Fruit fly (Drosophila melanogaster): ENCODE measurements around the gene CG4393.
A peak's percentile ranks its signal among the peaks of the same experiment; 100 is the strongest.

Gene CG4393

dm6 chr3R:23335577-23335976 lies 49.0 kb downstream of the CG4393 start (continued):
- TF ChIP-seq spab (GFP tag; optimal IDR thresholded peaks at IDR 0.05) (peak; percentile 53), Sox14 (GFP tag; optimal IDR thresholded peaks at IDR 0.05) (peak; percentile 24), Ets96B (tag; optimal IDR thresholded peaks at IDR 0.05) (peak; percentile 67), Sox15 (GFP tag; optimal IDR thresholded peaks at IDR 0.05) (peak; percentile 29), CG8119 (GFP tag; IDR thresholded peaks at IDR 0.05) (peak; percentile 66; the same call in 2 of the 3 replicates), Sox102F (GFP tag; optimal IDR thresholded peaks at IDR 0.05) (peak; percentile 31), OdsH (GFP tag; optimal IDR thresholded peaks at IDR 0.05) (peak; percentile 67), CG4318 (GFP tag; optimal IDR thresholded peaks at IDR 0.05) (peak; percentile 50), ss (GFP tag; optimal IDR thresholded peaks at IDR 0.05) (peak; percentile 30 to 65), Eip93F (GFP tag; optimal IDR thresholded peaks at IDR 0.05) (no peak), Lpt (GFP tag; optimal IDR thresholded peaks at IDR 0.05) (no peak), CG11294 (GFP tag; IDR thresholded peaks at IDR 0.05) (peak; percentile 34), CG8632 (GFP tag; optimal IDR thresholded peaks at IDR 0.05) (peak; percentile 62), Eip75B (GFP tag; optimal IDR thresholded peaks at IDR 0.05) (peak; percentile 44), salr (GFP tag; optimal IDR thresholded peaks at IDR 0.05) (peak; percentile 3 to 22), CG32006 (GFP tag; optimal IDR thresholded peaks at IDR 0.05) (peak; percentile 79), CG8319 (GFP tag; optimal IDR thresholded peaks at IDR 0.05) (peak; percentile 18), svp (GFP tag) (peak; percentile 48), CG7368 (GFP tag; optimal IDR thresholded peaks at IDR 0.05) (peak; percentile 41), Smox (GFP tag; optimal IDR thresholded peaks at IDR 0.05) (no peak), CG11762 (GFP tag; optimal IDR thresholded peaks at IDR 0.05; ENCODE audit: insufficient read depth) (peak; percentile 65), dac (GFP tag; optimal IDR thresholded peaks at IDR 0.05) (no peak), topi (GFP tag; optimal IDR thresholded peaks at IDR 0.05) (peak; percentile 13)

- peak; percentile 68 for TF ChIP-seq achi (GFP tag; optimal IDR thresholded peaks at IDR 0.05)
- TF ChIP-seq cyc (GFP tag; optimal IDR thresholded peaks at IDR 0.05), result peak; percentile 65
- TF ChIP-seq Sox15 (GFP tag; optimal IDR thresholded peaks at IDR 0.05), result peak; percentile 65
- peak; percentile 54 for TF ChIP-seq CG7368 (GFP tag; optimal IDR thresholded peaks at IDR 0.05)
- peak; percentile 58 for TF ChIP-seq dsx (GFP tag; optimal IDR thresholded peaks at IDR 0.05; ENCODE audit: poor library complexity, severe bottlenecking)
- TF ChIP-seq pdm3 (GFP tag; optimal IDR thresholded peaks at IDR 0.05), result peak; percentile 63
- peak; percentile 73 for TF ChIP-seq CG10669 (GFP tag; optimal IDR thresholded peaks at IDR 0.05)
- peak; percentile 63 for TF ChIP-seq CG8319 (GFP tag; optimal IDR thresholded peaks at IDR 0.05)
- peak; percentile 75 for TF ChIP-seq svp (GFP tag)
- peak; percentile 78 for TF ChIP-seq CG3919 (GFP tag; optimal IDR thresholded peaks at IDR 0.05)
- no peak for TF ChIP-seq CG9139 (GFP tag; optimal IDR thresholded peaks at IDR 0.05)
- TF ChIP-seq CG34406 (GFP tag; optimal IDR thresholded peaks at IDR 0.05), result peak; percentile 55
- peak; percentile 46 for TF ChIP-seq CG11902 (GFP tag; optimal IDR thresholded peaks at IDR 0.05)
- peak; percentile 7 to 48 for TF ChIP-seq salr (GFP tag; optimal IDR thresholded peaks at IDR 0.05)
- TF ChIP-seq Gug (GFP tag; IDR thresholded peaks at IDR 0.05), result peak; percentile 54
- TF ChIP-seq CG6808 (GFP tag; optimal IDR thresholded peaks at IDR 0.05), result peak; percentile 12
- no peak for TF ChIP-seq Eip93F (GFP tag; optimal IDR thresholded peaks at IDR 0.05)
- peak; percentile 70 for TF ChIP-seq Met (GFP tag; optimal IDR thresholded peaks at IDR 0.05)
- TF ChIP-seq Sox14 (GFP tag; optimal IDR thresholded peaks at IDR 0.05), result peak; percentile 63
- TF ChIP-seq Hr39 (GFP tag; optimal IDR thresholded peaks at IDR 0.05), result peak; percentile 63
- peak; percentile 76 for TF ChIP-seq CG3032 (tag; optimal IDR thresholded peaks at IDR 0.05)
- peak; percentile 72 for TF ChIP-seq topi (GFP tag; optimal IDR thresholded peaks at IDR 0.05)
- TF ChIP-seq CG31627 (GFP tag; optimal IDR thresholded peaks at IDR 0.05), result peak; percentile 67
- peak; percentile 58 for TF ChIP-seq eg (GFP tag; IDR thresholded peaks at IDR 0.05)
- TF ChIP-seq ss (GFP tag; optimal IDR thresholded peaks at IDR 0.05), result peak; percentile 12 to 47
- TF ChIP-seq fd59A (GFP tag; optimal IDR thresholded peaks at IDR 0.05), result peak; percentile 69
- TF ChIP-seq Sox102F (GFP tag; optimal IDR thresholded peaks at IDR 0.05), result peak; percentile 33
- TF ChIP-seq dac (GFP tag; optimal IDR thresholded peaks at IDR 0.05), result peak; percentile 18
- TF ChIP-seq CG6792 (GFP tag; optimal IDR thresholded peaks at IDR 0.05), result peak; percentile 69
- peak; percentile 25 for TF ChIP-seq CG6276 (GFP tag; optimal IDR thresholded peaks at IDR 0.05)
- no peak for TF ChIP-seq fd85E (GFP tag; optimal IDR thresholded peaks at IDR 0.05)
- 0 out of 2 replicates have a peak, but pooled peaks have one; percentile 34 for TF ChIP-seq CG11294 (GFP tag; IDR thresholded peaks at IDR 0.05)
- peak; percentile 55 for TF ChIP-seq CG32006 (GFP tag; optimal IDR thresholded peaks at IDR 0.05)
- peak; percentile 35 for TF ChIP-seq net (GFP tag; optimal IDR thresholded peaks at IDR 0.05)
- peak; percentile 79 for TF ChIP-seq Ets96B (tag; optimal IDR thresholded peaks at IDR 0.05)
- TF ChIP-seq OdsH (GFP tag; optimal IDR thresholded peaks at IDR 0.05), result peak; percentile 78
- peak; percentile 95 for TF ChIP-seq Eip78C (GFP tag)
- no peak for TF ChIP-seq Hr38 (GFP tag; optimal IDR thresholded peaks at IDR 0.05)
- TF ChIP-seq CG6163 (GFP tag; IDR thresholded peaks at IDR 0.05), result peak; percentile 75
- peak; percentile 22 for TF ChIP-seq Ets21C (GFP tag; optimal IDR thresholded peaks at IDR 0.05)
These were observed 49.7 kb downstream of the CG4393 start for dm6 chr3R:23334866-23335265.

Measured in whole organism, prepupa.